Worm (Caenorhabditis elegans): ENCODE results near the gene Y54B9A.1.
A peak's percentile ranks its signal among the peaks of the same experiment; 100 is the strongest.

Gene Y54B9A.1

DNA sequence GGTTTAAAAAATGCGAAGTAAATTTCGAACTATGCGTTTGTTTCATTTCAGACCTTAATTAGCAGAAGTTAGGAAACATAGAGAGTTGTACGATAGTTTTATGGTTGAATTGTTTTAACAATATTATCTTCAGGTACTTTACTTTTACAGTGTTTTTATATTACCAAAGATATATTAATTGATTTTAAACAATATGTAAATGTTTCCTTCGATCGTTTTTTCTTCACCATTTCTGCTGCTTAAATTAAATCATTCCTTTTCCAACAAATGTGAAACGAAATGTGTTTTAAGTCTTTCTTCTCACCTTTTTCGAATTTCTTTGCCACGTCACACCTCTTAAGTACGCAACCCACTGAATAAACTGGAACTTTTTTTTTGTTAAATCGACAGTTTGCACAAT is 14.0 kb upstream of the Y54B9A.1 start:
- no peak for TF ChIP-seq nhr-237 (tag; optimal IDR thresholded peaks at IDR 0.05)
- TF ChIP-seq nhr-84 (tag; optimal IDR thresholded peaks at IDR 0.05): no peak
- no peak for TF ChIP-seq fkh-10 (GFP tag; optimal IDR thresholded peaks at IDR 0.05)
- no peak for TF ChIP-seq lir-3 (tag; optimal IDR thresholded peaks at IDR 0.05; ENCODE audit: poor library complexity)
- no peak for TF ChIP-seq mef-2 (tag; optimal IDR thresholded peaks at IDR 0.05)

DNA sequence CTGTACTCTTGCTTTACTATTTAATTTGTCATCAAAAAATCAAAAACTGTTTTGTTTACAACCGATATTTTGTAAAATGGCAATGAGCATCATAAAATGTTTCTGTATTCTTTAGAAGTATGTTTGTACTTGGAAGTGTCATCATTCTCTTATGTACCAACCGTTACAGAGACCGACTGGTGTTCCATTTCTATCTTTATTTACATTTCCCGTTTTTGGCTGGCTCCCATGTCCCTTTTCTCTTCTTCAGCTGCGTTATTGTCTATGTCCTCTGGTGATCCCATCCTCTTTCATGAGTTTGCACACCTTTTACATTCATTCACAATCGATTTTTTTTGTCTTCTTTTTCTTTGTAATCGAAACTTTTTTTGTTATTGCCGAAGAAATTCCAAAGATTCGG is 12.1 kb upstream of the Y54B9A.1 start:
- no peak for TF ChIP-seq unc-130 (tag; optimal IDR thresholded peaks at IDR 0.05)
- TF ChIP-seq snpc-4 (tag; optimal IDR thresholded peaks at IDR 0.05): no peak
- TF ChIP-seq aha-1 (tag; optimal IDR thresholded peaks at IDR 0.05): no peak
- no peak for TF ChIP-seq nhr-71 (tag; optimal IDR thresholded peaks at IDR 0.05)
- no peak for TF ChIP-seq lsy-2 (tag; optimal IDR thresholded peaks at IDR 0.05)
- no peak for TF ChIP-seq swsn-7 (tag; optimal IDR thresholded peaks at IDR 0.05)
- TF ChIP-seq nhr-20 (tag; optimal IDR thresholded peaks at IDR 0.05): no peak
- no peak for TF ChIP-seq ztf-4 (tag; optimal IDR thresholded peaks at IDR 0.05)
- TF ChIP-seq elt-3 (tag; optimal IDR thresholded peaks at IDR 0.05): no peak
- no peak for TF ChIP-seq ama-1 (optimal IDR thresholded peaks at IDR 0.05)
- TF ChIP-seq lin-13 (GFP tag; optimal IDR thresholded peaks at IDR 0.05): no peak
- no peak for TF ChIP-seq lin-35 (GFP tag; optimal IDR thresholded peaks at IDR 0.05)

DNA sequence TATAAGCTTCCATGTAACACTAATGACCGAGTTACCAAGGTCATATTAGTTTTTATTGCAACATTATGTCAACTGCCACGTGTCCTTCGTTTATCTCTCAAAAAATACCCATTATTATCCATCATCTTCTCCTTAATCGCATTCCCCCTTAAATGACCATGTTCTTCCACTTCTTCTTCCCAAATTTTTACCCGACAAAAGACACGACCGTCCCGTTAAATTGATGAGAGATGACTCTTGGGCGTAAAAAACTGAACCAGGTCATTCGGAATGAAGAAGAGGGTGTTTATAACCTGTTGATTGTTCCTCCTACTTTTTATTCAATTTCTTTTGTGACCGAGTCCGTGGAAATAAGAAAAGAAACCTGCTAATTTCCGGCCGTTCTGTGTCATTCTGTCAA is 5.3 kb upstream of the Y54B9A.1 start:
- TF ChIP-seq nhr-85 (tag) (peak; percentile 80), ztf-11 (tag; optimal IDR thresholded peaks at IDR 0.05) (no peak), unc-86 (tag; optimal IDR thresholded peaks at IDR 0.05) (no peak), Y116A8C.19 (tag; optimal IDR thresholded peaks at IDR 0.05; ENCODE audit: borderline replicate concordance) (no peak), fkh-4 (tag; optimal IDR thresholded peaks at IDR 0.05; ENCODE audit: borderline replicate concordance) (no peak), snu-23 (GFP tag; optimal IDR thresholded peaks at IDR 0.05) (no peak), blmp-1 (tag; optimal IDR thresholded peaks at IDR 0.05) (peak; percentile 59)

DNA sequence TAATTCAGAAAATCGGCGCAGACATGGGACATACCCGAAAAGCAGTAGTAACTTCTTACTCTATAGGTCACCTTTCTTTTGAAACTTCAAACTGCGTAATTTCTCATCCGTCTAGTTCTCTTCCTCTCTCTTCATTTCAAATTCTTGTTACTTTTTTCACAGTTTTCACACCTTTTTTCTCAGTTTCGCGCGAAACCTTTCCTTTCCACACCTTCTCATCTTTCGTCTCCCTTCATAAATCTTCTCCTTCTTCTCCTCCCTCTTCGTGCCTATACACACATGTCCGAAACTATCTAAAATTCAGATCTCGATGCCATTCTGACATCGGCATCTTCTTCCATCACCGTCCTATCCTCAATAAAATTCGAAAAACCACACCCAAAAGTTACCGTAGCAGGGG is 4.4 kb upstream of the Y54B9A.1 start, which contains the start of gene wdr-62:
Gene wdr-62, plus strand, starts transcription at position 301 of the 400 bp plus-strand sequence.
- TF ChIP-seq blmp-1 (tag; optimal IDR thresholded peaks at IDR 0.05) (peak; percentile 76), efl-1 (optimal IDR thresholded peaks at IDR 0.05) (no peak), efl-1 (GFP tag; optimal IDR thresholded peaks at IDR 0.05 in 1 of 2) (no peak), nhr-85 (tag) (peak; percentile 40), ceh-82 (tag; optimal IDR thresholded peaks at IDR 0.05) (no peak), lin-14 (GFP tag; optimal IDR thresholded peaks at IDR 0.05) (peak; percentile 33)

DNA sequence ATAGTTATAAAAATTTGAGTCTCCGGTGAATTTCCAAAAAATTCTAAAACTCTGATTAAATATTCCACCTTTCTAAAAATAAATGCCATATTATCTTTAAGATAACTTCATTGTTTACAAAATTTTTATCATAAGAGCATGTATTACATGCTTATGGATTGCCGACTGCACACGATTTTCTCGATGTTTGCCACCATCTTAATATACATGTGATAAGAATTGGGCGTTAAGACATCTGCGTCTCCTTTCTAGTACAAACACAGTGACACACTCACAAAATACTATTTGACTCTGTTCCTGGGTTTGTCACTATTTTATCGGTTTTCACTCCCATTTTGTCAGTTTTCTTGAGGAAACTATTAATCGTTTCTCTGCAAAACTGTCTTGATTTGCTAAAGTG is 3.8 kb upstream of the Y54B9A.1 start:
- TF ChIP-seq mef-2 (tag; optimal IDR thresholded peaks at IDR 0.05) (no peak), aha-1 (tag; optimal IDR thresholded peaks at IDR 0.05) (no peak), irx-1 (tag; optimal IDR thresholded peaks at IDR 0.05) (no peak), nhr-20 (tag; optimal IDR thresholded peaks at IDR 0.05) (peak; percentile 4), fkh-4 (tag; optimal IDR thresholded peaks at IDR 0.05; ENCODE audit: borderline replicate concordance) (no peak), nhr-71 (tag; optimal IDR thresholded peaks at IDR 0.05) (peak; percentile 20), ceh-82 (tag; optimal IDR thresholded peaks at IDR 0.05) (no peak), lir-3 (tag; optimal IDR thresholded peaks at IDR 0.05; ENCODE audit: poor library complexity) (no peak), Y116A8C.19 (tag; optimal IDR thresholded peaks at IDR 0.05; ENCODE audit: borderline replicate concordance) (no peak), nhr-90 (tag; optimal IDR thresholded peaks at IDR 0.05; ENCODE audit: poor library complexity) (peak; percentile 22), elt-2 (tag; optimal IDR thresholded peaks at IDR 0.05) (peak; percentile 94), mdl-1 (tag; optimal IDR thresholded peaks at IDR 0.05) (peak in 1 of 2 experiments; percentile 13), lin-35 (GFP tag; optimal IDR thresholded peaks at IDR 0.05) (peak in 1 of 2 experiments; percentile 63)

DNA sequence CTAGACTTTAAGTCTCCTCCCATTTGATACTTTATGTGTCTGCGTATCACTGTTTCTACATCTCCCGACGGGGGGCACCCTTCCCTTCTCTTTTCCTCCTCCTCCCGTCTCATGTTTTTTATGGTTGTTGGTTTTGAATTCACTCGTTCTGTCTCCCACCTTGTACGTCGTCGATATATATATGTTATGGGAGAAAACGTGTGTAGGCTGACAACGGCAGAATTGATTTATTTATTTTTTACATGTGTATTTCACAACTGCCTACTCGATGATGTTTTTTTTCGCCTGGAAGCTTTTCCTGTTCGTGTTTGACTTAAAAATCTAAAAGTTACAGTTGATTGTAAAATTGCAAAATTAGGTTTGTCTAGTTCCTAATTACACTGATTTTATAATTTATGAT is 3.1 kb upstream of the Y54B9A.1 start:
- TF ChIP-seq jun-1 (tag; optimal IDR thresholded peaks at IDR 0.05) (no peak), nhr-19 (GFP tag; conservative IDR thresholded peaks at IDR 0.05) (no peak), fkh-4 (tag; optimal IDR thresholded peaks at IDR 0.05; ENCODE audit: borderline replicate concordance) (no peak), lin-14 (GFP tag; optimal IDR thresholded peaks at IDR 0.05) (peak; percentile 36), C04F5.9 (tag; optimal IDR thresholded peaks at IDR 0.05) (no peak), tbx-2 (tag; optimal IDR thresholded peaks at IDR 0.05) (no peak), nhr-77 (tag; optimal IDR thresholded peaks at IDR 0.05) (no peak), blmp-1 (tag; optimal IDR thresholded peaks at IDR 0.05) (peak; percentile 66), dpl-1 (GFP tag; optimal IDR thresholded peaks at IDR 0.05) (no peak), nhr-71 (tag; optimal IDR thresholded peaks at IDR 0.05) (no peak), ztf-11 (tag; optimal IDR thresholded peaks at IDR 0.05) (no peak), Y116A8C.19 (tag; optimal IDR thresholded peaks at IDR 0.05; ENCODE audit: borderline replicate concordance) (no peak), ztf-4 (tag; optimal IDR thresholded peaks at IDR 0.05) (no peak), ceh-90 (tag; optimal IDR thresholded peaks at IDR 0.05) (no peak), mep-1 (tag; optimal IDR thresholded peaks at IDR 0.05) (no peak), snu-23 (GFP tag; optimal IDR thresholded peaks at IDR 0.05) (peak; percentile 19), lin-35 (GFP tag; optimal IDR thresholded peaks at IDR 0.05) (peak in 1 of 2 experiments; percentile 6), nhr-28 (tag; optimal IDR thresholded peaks at IDR 0.05) (no peak), nhr-237 (tag; optimal IDR thresholded peaks at IDR 0.05) (no peak), pag-3 (tag; optimal IDR thresholded peaks at IDR 0.05; ENCODE audit: borderline replicate concordance, insufficient read depth) (no peak)

Data from whole organism, L1 larva.